Worm (Caenorhabditis elegans) whole organism, mixed stage, embryonic: Measurements from ENCODE around the gene asp-13.

Experiments
- elt-1 ChIP-seq: sonication (generic microtip); optimal IDR thresholded peaks from 2 replicates; lab custom pipeline; 2017; ENCODE audit warnings: missing genetic modification characterization, mild to moderate bottlenecking, missing compliant biosample characterization, antibody characterized with exemption, moderate library complexity, borderline replicate concordance; ENCODE audit not compliant: insufficient read depth
- lin-32 ChIP-seq: fragments of 200-800 bp; sonication (Bioruptor generic); optimal IDR thresholded peaks from 2 replicates; lab custom pipeline; 2018; ENCODE audit warnings: mild to moderate bottlenecking, missing genetic modification characterization, missing compliant biosample characterization
- lsy-2 ChIP-seq: fragments of 150-350 bp; optimal IDR thresholded peaks from 2 replicates; lab custom pipeline; 2014; ENCODE audit warnings: missing biosample characterization, missing genetic modification characterization
- mab-5 ChIP-seq: fragments of 150-350 bp; optimal IDR thresholded peaks from 2 replicates; lab custom pipeline; 2014; ENCODE audit warnings: missing biosample characterization, missing genetic modification characterization
- mep-1 ChIP-seq: fragments of 150-350 bp; optimal IDR thresholded peaks from 2 replicates; lab custom pipeline; 2017; ENCODE audit warnings: missing biosample characterization, missing genetic modification reagents, missing genetic modification characterization, inconsistent platforms
- nhr-237 ChIP-seq: fragments of 150-350 bp; optimal IDR thresholded peaks from 2 replicates; lab custom pipeline; 2014; ENCODE audit warnings: missing biosample characterization, missing genetic modification characterization
- nhr-76 ChIP-seq: sonication (generic microtip); optimal IDR thresholded peaks from 2 replicates; lab custom pipeline; 2017; ENCODE audit warnings: missing biosample characterization, missing genetic modification characterization
- pha-4 ChIP-seq: fragments of 150-350 bp; optimal IDR thresholded peaks from 2 replicates; lab custom pipeline; 2018; ENCODE audit warnings: missing biosample characterization, missing genetic modification reagents, missing genetic modification characterization
- snpc-4 ChIP-seq: fragments of 150-350 bp; optimal IDR thresholded peaks from 2 replicates; lab custom pipeline; 2014; ENCODE audit warnings: missing biosample characterization, missing genetic modification characterization
- sptf-1 ChIP-seq: sonication (generic microtip); optimal IDR thresholded peaks from 2 replicates; lab custom pipeline; 2017; ENCODE audit warnings: mild to moderate bottlenecking, missing genetic modification characterization, moderate library complexity, missing compliant biosample characterization
- unc-62 ChIP-seq: fragments of 150-350 bp; optimal IDR thresholded peaks from 2 replicates; lab custom pipeline; 2014; ENCODE audit warnings: missing biosample characterization, missing genetic modification reagents, missing genetic modification characterization
- ztf-11 ChIP-seq: fragments of 150-350 bp; optimal IDR thresholded peaks from 2 replicates; lab custom pipeline; 2014; ENCODE audit warnings: missing biosample characterization, missing genetic modification characterization

ce11 chrV:8654460-8655419 is 11.7 kb upstream of the asp-13 start:
- TF ChIP-seq nhr-237 (tag; lab: Kevin White, UChicago) (no peak), snpc-4 (no peak), pha-4 (tag; lab: Kevin White, UChicago) (no peak), sptf-1 (tag; lab: Kevin White, UChicago) (no peak), unc-62 (GFP tag; lab: Kevin White, UChicago) (peak; percentile 62), lsy-2 (no peak), ztf-11 (tag; lab: Kevin White, UChicago) (no peak), lin-32 (no peak), mab-5 (tag; lab: Kevin White, UChicago) (no peak), nhr-76 (tag; lab: Kevin White, UChicago) (no peak), elt-1 (tag; lab: Kevin White, UChicago) (no peak), mep-1 (tag; lab: Kevin White, UChicago) (no peak)
